Worm (Caenorhabditis elegans) whole organism, late embryonic: ENCODE results near the gene C26E6.12.
A peak's percentile ranks its signal among the peaks of the same experiment; 100 is the strongest.

Source experiments
- C08G9.2 ChIP-seq: sonication (generic microtip); optimal IDR thresholded peaks from 2 replicates; lab custom pipeline; 2016; ENCODE audit warnings: mild to moderate bottlenecking, missing genetic modification characterization, moderate library complexity, missing compliant biosample characterization
- C38D4.7 ChIP-seq: fragments of 200-800 bp; sonication (Bioruptor generic); optimal IDR thresholded peaks from 2 replicates; lab custom pipeline; 2018; ENCODE audit warnings: mild to moderate bottlenecking, missing genetic modification characterization, moderate library complexity, missing compliant biosample characterization
- F13H6.1 ChIP-seq: sonication (generic microtip); optimal IDR thresholded peaks from 2 replicates; lab custom pipeline; 2016; ENCODE audit warnings: missing genetic modification characterization, missing compliant biosample characterization
- K02D7.2 ChIP-seq: sonication (generic microtip); optimal IDR thresholded peaks from 2 replicates; lab custom pipeline; 2017; ENCODE audit warnings: mild to moderate bottlenecking, missing genetic modification characterization, missing compliant biosample characterization
- K09A11.1 ChIP-seq: sonication (generic microtip); optimal IDR thresholded peaks from 2 replicates; lab custom pipeline; 2017; ENCODE audit warnings: antibody characterized with exemption, mild to moderate bottlenecking, missing genetic modification characterization, missing compliant biosample characterization; ENCODE audit not compliant: insufficient read depth
- T23F11.4 ChIP-seq: fragments of 200-800 bp; sonication (Bioruptor generic); optimal IDR thresholded peaks from 2 replicates; lab custom pipeline; 2018; ENCODE audit warnings: mild to moderate bottlenecking, missing genetic modification characterization, missing compliant biosample characterization
- Y22D7AL.16 ChIP-seq: sonication (generic microtip); optimal IDR thresholded peaks from 2 replicates; lab custom pipeline; 2016; ENCODE audit warnings: missing genetic modification characterization, missing compliant biosample characterization
- ahr-1 ChIP-seq: sonication (generic microtip); optimal IDR thresholded peaks from 2 replicates; lab custom pipeline; 2016; ENCODE audit warnings: missing genetic modification characterization, missing compliant biosample characterization
- ceh-14 ChIP-seq: sonication (generic microtip); optimal IDR thresholded peaks from 2 replicates; lab custom pipeline; 2016; ENCODE audit warnings: missing genotype, missing genetic modification characterization, missing compliant biosample characterization
- ceh-18 ChIP-seq: sonication (generic microtip); optimal IDR thresholded peaks from 2 replicates; lab custom pipeline; 2016; ENCODE audit warnings: missing genetic modification characterization, missing compliant biosample characterization
- ceh-19 ChIP-seq: fragments of 200-800 bp; sonication (Bioruptor generic); optimal IDR thresholded peaks from 2 replicates; lab custom pipeline; 2018; ENCODE audit warnings: mild to moderate bottlenecking, missing genetic modification characterization, missing compliant biosample characterization
- ceh-2 ChIP-seq: sonication (generic microtip); optimal IDR thresholded peaks from 2 replicates; lab custom pipeline; 2016; ENCODE audit warnings: missing genotype, missing genetic modification characterization, missing compliant biosample characterization
- ceh-22 ChIP-seq: sonication (generic microtip); optimal IDR thresholded peaks from 2 replicates; lab custom pipeline; 2017; ENCODE audit warnings: missing biosample characterization, missing genetic modification characterization
- ceh-31 ChIP-seq: sonication (generic microtip); optimal IDR thresholded peaks from 2 replicates; lab custom pipeline; 2016; ENCODE audit warnings: missing genetic modification characterization, missing compliant biosample characterization
- ceh-34 ChIP-seq: sonication (generic microtip); optimal IDR thresholded peaks from 2 replicates; lab custom pipeline; 2016; ENCODE audit warnings: mild to moderate bottlenecking, missing genetic modification characterization, missing compliant biosample characterization
- ceh-45 ChIP-seq: fragments of 200-800 bp; sonication (Bioruptor generic); IDR thresholded peaks from 2 replicates; pipeline ENCODE4 v1.3.6; 2022; ENCODE audit warnings: missing genetic modification reagents, missing genetic modification characterization, missing compliant biosample characterization
- ceh-6 ChIP-seq: fragments of 200-800 bp; sonication (Bioruptor generic); optimal IDR thresholded peaks from 2 replicates; lab custom pipeline; 2018; ENCODE audit warnings: mild to moderate bottlenecking, missing genetic modification characterization, missing compliant biosample characterization
- dmd-4 ChIP-seq: sonication (generic microtip); optimal IDR thresholded peaks from 2 replicates; lab custom pipeline; 2016; ENCODE audit warnings: borderline replicate concordance, missing genetic modification characterization, missing compliant biosample characterization
- ets-4 ChIP-seq: sonication (generic microtip); optimal IDR thresholded peaks from 2 replicates; lab custom pipeline; 2016; ENCODE audit warnings: missing genetic modification characterization, missing compliant biosample characterization
- eyg-1 ChIP-seq: sonication (generic microtip); optimal IDR thresholded peaks from 2 replicates; lab custom pipeline; 2016; ENCODE audit warnings: missing genotype, missing genetic modification characterization, missing compliant biosample characterization
- fax-1 ChIP-seq: sonication (generic microtip); optimal IDR thresholded peaks from 2 replicates; lab custom pipeline; 2016; ENCODE audit warnings: missing genotype, missing genetic modification characterization, missing compliant biosample characterization
- hlh-15 ChIP-seq: sonication (generic microtip); optimal IDR thresholded peaks from 2 replicates; lab custom pipeline; 2016; ENCODE audit warnings: missing genetic modification characterization, missing compliant biosample characterization
- hlh-30 ChIP-seq: sonication (generic microtip); optimal IDR thresholded peaks from 2 replicates; lab custom pipeline; 2017; ENCODE audit warnings: antibody characterized with exemption, missing genetic modification characterization, missing compliant biosample characterization; ENCODE audit not compliant: insufficient read depth
- hlh-6 ChIP-seq: sonication (generic microtip); optimal IDR thresholded peaks from 2 replicates; lab custom pipeline; 2016; ENCODE audit warnings: missing genotype, missing genetic modification characterization, missing compliant biosample characterization
- hlh-8 ChIP-seq: sonication (generic microtip); optimal IDR thresholded peaks from 2 replicates; lab custom pipeline; 2016; ENCODE audit warnings: missing genotype, missing genetic modification characterization, missing compliant biosample characterization
- madf-2 ChIP-seq: sonication (generic microtip); optimal IDR thresholded peaks from 2 replicates; lab custom pipeline; 2017; ENCODE audit warnings: missing genetic modification characterization, missing compliant biosample characterization
- mec-3 ChIP-seq: sonication (generic microtip); optimal IDR thresholded peaks from 2 replicates; lab custom pipeline; 2016; ENCODE audit warnings: borderline replicate concordance, missing genetic modification characterization, missing compliant biosample characterization
- nfya-1 ChIP-seq: sonication (generic microtip); optimal IDR thresholded peaks from 2 replicates; lab custom pipeline; 2017; ENCODE audit warnings: missing genetic modification characterization, mild to moderate bottlenecking, missing compliant biosample characterization, antibody characterized with exemption, moderate library complexity
- nhr-11 ChIP-seq: fragments of 150-350 bp; optimal IDR thresholded peaks from 2 replicates; lab custom pipeline; 2014; ENCODE audit warnings: missing biosample characterization, missing genetic modification characterization
- nhr-232 ChIP-seq: sonication (generic microtip); optimal IDR thresholded peaks from 2 replicates; lab custom pipeline; 2016; ENCODE audit warnings: missing genetic modification characterization, missing compliant biosample characterization
- pha-2 ChIP-seq: sonication (generic microtip); optimal IDR thresholded peaks from 2 replicates; lab custom pipeline; 2017; ENCODE audit warnings: mild to moderate bottlenecking, missing genetic modification characterization, missing compliant biosample characterization
- pha-4 ChIP-seq: fragments of 150-350 bp; optimal IDR thresholded peaks from 2 replicates; lab custom pipeline; 2018; ENCODE audit warnings: missing biosample characterization, missing genetic modification reagents, missing genetic modification characterization
- pros-1 ChIP-seq: fragments of 150-350 bp; optimal IDR thresholded peaks from 2 replicates; lab custom pipeline; 2014; ENCODE audit warnings: missing biosample characterization, missing genetic modification reagents, missing genetic modification characterization
- ref-2 ChIP-seq: sonication (generic microtip); optimal IDR thresholded peaks from 2 replicates; lab custom pipeline; 2016; ENCODE audit warnings: missing genetic modification characterization, missing compliant biosample characterization
- rnt-1 ChIP-seq: sonication (generic microtip); optimal IDR thresholded peaks from 2 replicates; lab custom pipeline; 2016; ENCODE audit warnings: missing genetic modification characterization, missing compliant biosample characterization
- sdc-2 ChIP-seq: sonication (generic microtip); optimal IDR thresholded peaks from 2 replicates; lab custom pipeline; 2016; ENCODE audit warnings: missing genotype, missing genetic modification characterization, missing compliant biosample characterization
- sox-2 ChIP-seq: fragments of 200-800 bp; sonication (Bioruptor generic); IDR thresholded peaks from 2 replicates; pipeline ENCODE4 v1.3.6; 2022; ENCODE audit warnings: missing genetic modification reagents, missing genetic modification characterization, missing compliant biosample characterization
- sox-4 ChIP-seq: sonication (generic microtip); optimal IDR thresholded peaks from 2 replicates; lab custom pipeline; 2017; ENCODE audit warnings: mild to moderate bottlenecking, missing genetic modification characterization, inconsistent platforms, missing compliant biosample characterization
- syd-9 ChIP-seq: sonication (generic microtip); optimal IDR thresholded peaks from 2 replicates; lab custom pipeline; 2016; ENCODE audit warnings: mild to moderate bottlenecking, missing genetic modification characterization, moderate library complexity, missing compliant biosample characterization
- tbx-2 ChIP-seq: sonication (generic microtip); optimal IDR thresholded peaks from 2 replicates; lab custom pipeline; 2016; ENCODE audit warnings: missing genetic modification characterization, missing compliant biosample characterization
- tbx-7 ChIP-seq: sonication (generic microtip); optimal IDR thresholded peaks from 2 replicates; lab custom pipeline; 2016; ENCODE audit warnings: missing genotype, missing genetic modification characterization, missing compliant biosample characterization
- unc-42 ChIP-seq: sonication (generic microtip); optimal IDR thresholded peaks from 2 replicates; lab custom pipeline; 2016; ENCODE audit warnings: missing genotype, missing genetic modification characterization, missing compliant biosample characterization
- unc-86 ChIP-seq: sonication (generic microtip); optimal IDR thresholded peaks from 2 replicates; lab custom pipeline; 2016; ENCODE audit warnings: missing genetic modification characterization, missing compliant biosample characterization
- zip-5 ChIP-seq: sonication (generic microtip); optimal IDR thresholded peaks from 2 replicates; lab custom pipeline; 2016; ENCODE audit warnings: missing genetic modification characterization, missing compliant biosample characterization
- ztf-16 ChIP-seq: sonication (generic microtip); optimal IDR thresholded peaks from 2 replicates; lab custom pipeline; 2017; ENCODE audit warnings: missing genetic modification characterization, missing compliant biosample characterization

C26E6.12 gene

DNA sequence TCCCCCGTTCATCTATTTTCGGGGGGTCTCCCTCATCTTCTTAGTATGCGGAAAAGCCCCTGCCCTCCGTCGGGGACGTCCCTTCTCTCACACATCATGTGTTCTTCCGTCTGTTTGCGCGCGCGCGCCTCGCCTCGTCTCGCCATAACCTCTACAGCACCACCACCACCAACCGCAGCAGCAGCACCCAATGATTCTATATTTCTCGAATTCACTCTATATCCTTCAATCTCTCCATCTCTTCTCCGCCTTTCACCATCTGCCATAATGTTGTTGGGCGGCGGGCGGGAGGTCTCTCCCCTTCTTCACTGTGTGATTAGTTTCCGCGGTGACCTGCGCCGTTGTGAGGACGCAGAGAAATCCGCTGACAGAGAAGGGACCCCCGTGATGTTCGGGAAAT lies 15.3 kb upstream of the C26E6.12 start:
- TF ChIP-seq nfya-1 (peak; percentile 73), pha-2 (peak; percentile 10), K02D7.2 (peak; percentile 37), ref-2 (tag; lab: Kevin White, UChicago) (peak; percentile 80), C38D4.7 (GFP tag; lab: Kevin White, UChicago) (peak; percentile 18), hlh-30 (peak; percentile 77), ceh-2 (tag; lab: Kevin White, UChicago) (peak; percentile 46), pha-4 (tag; lab: Kevin White, UChicago) (no peak), nhr-232 (tag; lab: Kevin White, UChicago) (peak; percentile 9), fax-1 (tag; lab: Kevin White, UChicago) (peak; percentile 52), hlh-15 (tag; lab: Kevin White, UChicago) (no peak), zip-5 (no peak), ceh-18 (tag; lab: Kevin White, UChicago) (peak; percentile 24), sdc-2 (tag; lab: Kevin White, UChicago) (peak; percentile 55), rnt-1 (tag; lab: Kevin White, UChicago) (peak; percentile 85), Y22D7AL.16 (no peak), K09A11.1 (tag; lab: Kevin White, UChicago) (no peak), eyg-1 (tag; lab: Kevin White, UChicago) (peak; percentile 30), ceh-34 (tag; lab: Kevin White, UChicago) (peak; percentile 84), dmd-4 (tag; lab: Kevin White, UChicago) (peak; percentile 71), hlh-8 (tag; lab: Kevin White, UChicago) (peak; percentile 76), ceh-45 (GFP tag; lab: Robert Waterston, UW) (no peak), sox-2 (GFP tag; lab: Robert Waterston, UW) (no peak), ceh-6 (GFP tag; lab: Kevin White, UChicago) (peak; percentile 2), nhr-11 (no peak), syd-9 (peak; percentile 42), pros-1 (tag; lab: Kevin White, UChicago) (peak; percentile 47), ets-4 (tag; lab: Kevin White, UChicago) (peak; percentile 19), mec-3 (tag; lab: Kevin White, UChicago) (peak; percentile 51), madf-2 (tag; lab: Kevin White, UChicago) (no peak), ceh-19 (GFP tag; lab: Kevin White, UChicago) (peak; percentile 84), ceh-31 (tag; lab: Kevin White, UChicago) (peak; percentile 84), ceh-22 (no peak), hlh-6 (peak; percentile 75), ceh-14 (tag; lab: Kevin White, UChicago) (peak; percentile 66), ahr-1 (no peak), C08G9.2 (tag; lab: Kevin White, UChicago) (peak; percentile 60), F13H6.1 (peak; percentile 33), ztf-16 (tag; lab: Kevin White, UChicago) (no peak), T23F11.4 (peak; percentile 32), unc-42 (peak; percentile 65), unc-86 (tag; lab: Kevin White, UChicago) (peak; percentile 29), tbx-2 (tag; lab: Kevin White, UChicago) (peak; percentile 86), tbx-7 (tag; lab: Kevin White, UChicago) (no peak), sox-4 (tag; lab: Kevin White, UChicago) (peak; percentile 6)
- TF ChIP-seq, all 69 proteins: peak for 32
